Worm (Caenorhabditis elegans) whole organism, mixed stage, embryonic: ENCODE data around the gene gpa-5.

ENCODE experiments used
- elt-3 ChIP-seq: fragments of 150-350 bp; optimal IDR thresholded peaks from 2 replicates; lab custom pipeline; 2014; ENCODE audit warnings: missing biosample characterization, missing genetic modification characterization
- lin-13 ChIP-seq: fragments of 150-350 bp; optimal IDR thresholded peaks from 2 replicates; lab custom pipeline; 2014; ENCODE audit warnings: missing biosample characterization, missing genetic modification characterization
- nhr-28 ChIP-seq: fragments of 150-350 bp; optimal IDR thresholded peaks from 2 replicates; lab custom pipeline; 2014; ENCODE audit warnings: missing biosample characterization, missing genetic modification characterization
- nhr-76 ChIP-seq: sonication (generic microtip); optimal IDR thresholded peaks from 2 replicates; lab custom pipeline; 2017; ENCODE audit warnings: missing biosample characterization, missing genetic modification characterization
- pha-4 ChIP-seq: fragments of 150-350 bp; optimal IDR thresholded peaks from 2 replicates; lab custom pipeline; 2018; ENCODE audit warnings: missing biosample characterization, missing genetic modification reagents, missing genetic modification characterization
- snpc-4 ChIP-seq: fragments of 150-350 bp; optimal IDR thresholded peaks from 2 replicates; lab custom pipeline; 2014; ENCODE audit warnings: missing biosample characterization, missing genetic modification characterization
- unc-62 ChIP-seq: fragments of 150-350 bp; optimal IDR thresholded peaks from 2 replicates; lab custom pipeline; 2014; ENCODE audit warnings: missing biosample characterization, missing genetic modification reagents, missing genetic modification characterization

- TF ChIP-seq nhr-28 (tag; lab: Kevin White, UChicago) (no peak), elt-3 (no peak), nhr-76 (no peak), pha-4 (tag; lab: Kevin White, UChicago) (no peak), snpc-4 (no peak), lin-13 (tag; lab: Kevin White, UChicago) (no peak), unc-62 (no peak)
Measured at ce11 chrX:2118162-2118561, 2.7 kb downstream of the gpa-5 start, which contains the start of gene swip-10.
